Fruit fly (Drosophila melanogaster) Kc167 (cell line): Measurements from ENCODE around the gene CG13875.

Source experiments
- Myc ChIP-seq: fragments of >200 bp; optimal IDR thresholded peaks from 2 replicates; lab custom pipeline; 2017; ENCODE audit warnings: missing external identifiers
- Sin3A ChIP-seq: fragments of >200 bp; optimal IDR thresholded peaks from 2 replicates; lab custom pipeline; 2018; ENCODE audit warnings: missing external identifiers
- h ChIP-seq: fragments of >200 bp; optimal IDR thresholded peaks from 3 replicates; lab custom pipeline; 2018; ENCODE audit warnings: missing external identifiers
- insv ChIP-seq: fragments of >200 bp; optimal IDR thresholded peaks from 3 replicates; lab custom pipeline; 2018; ENCODE audit warnings: missing external identifiers
- psq ChIP-seq: fragments of >200 bp; optimal IDR thresholded peaks from 2 replicates; lab custom pipeline; 2017; ENCODE audit warnings: missing external identifiers
- ttk ChIP-seq: sonication (Bioruptor generic); optimal IDR thresholded peaks from 2 replicates; lab custom pipeline; 2017; ENCODE audit warnings: missing external identifiers

- TF ChIP-seq Myc (lab: Kevin White, UChicago), result no peak
- TF ChIP-seq ttk, result no peak
- TF ChIP-seq psq (lab: Kevin White, UChicago), result no peak
- no peak for TF ChIP-seq insv (lab: Kevin White, UChicago)
- TF ChIP-seq h (lab: Kevin White, UChicago), result no peak
- no peak for TF ChIP-seq Sin3A (lab: Kevin White, UChicago)
Measured at dm6 chr3L:165981-166788, 13.5 kb upstream of the CG13875 start.
